Fruit fly (Drosophila melanogaster) whole organism, prepupa: ENCODE measurements around the gene sinu.

Experiments used
- Blimp-1 ChIP-seq: fragments of 200-800 bp; sonication (Bioruptor generic); optimal IDR thresholded peaks from 3 replicates; lab custom pipeline; 2017; ENCODE audit warnings: missing biosample characterization, missing genetic modification characterization, mild to moderate bottlenecking, moderate library complexity, missing genetic modification reagents
- CG10631 ChIP-seq: fragments of 200-800 bp; sonication (Bioruptor generic); optimal IDR thresholded peaks from 2 replicates; lab custom pipeline; 2016; ENCODE audit warnings: missing biosample characterization, missing genetic modification characterization
- CG11762 ChIP-seq: fragments of 200-800 bp; sonication (Bioruptor generic); optimal IDR thresholded peaks from 3 replicates; lab custom pipeline; 2016; ENCODE audit warnings: missing biosample characterization, missing genetic modification characterization; ENCODE audit not compliant: insufficient read depth
- CG11902 ChIP-seq: fragments of 200-800 bp; sonication (Bioruptor generic); optimal IDR thresholded peaks from 3 replicates; lab custom pipeline; 2016; ENCODE audit warnings: missing biosample characterization, missing genetic modification characterization
- CG3032 ChIP-seq: fragments of 200-800 bp; optimal IDR thresholded peaks from 2 replicates; lab custom pipeline; 2019; ENCODE audit warnings: missing biosample characterization, mild to moderate bottlenecking, missing genetic modification characterization, moderate library complexity
- CG31627 ChIP-seq: fragments of 200-800 bp; sonication (Bioruptor generic); optimal IDR thresholded peaks from 3 replicates; lab custom pipeline; 2016; ENCODE audit warnings: missing biosample characterization, missing genetic modification characterization
- CG34406 ChIP-seq: fragments of 200-800 bp; sonication (Bioruptor generic); optimal IDR thresholded peaks from 3 replicates; lab custom pipeline; 2016; ENCODE audit warnings: missing biosample characterization, missing genetic modification characterization
- CG6163 ChIP-seq: fragments of 200-800 bp; sonication (Bioruptor generic); IDR thresholded peaks from 3 replicates; pipeline ENCODE4 v1.3.6; 2022; ENCODE audit warnings: missing biosample characterization, missing genetic modification characterization
- CG6276 ChIP-seq: fragments of 200-800 bp; sonication (Bioruptor generic); optimal IDR thresholded peaks from 2 replicates; lab custom pipeline; 2017; ENCODE audit warnings: missing biosample characterization, mild to moderate bottlenecking, missing genetic modification characterization
- CG6854 ChIP-seq: fragments of 200-800 bp; sonication (Bioruptor generic); optimal IDR thresholded peaks from 2 replicates; lab custom pipeline; 2017; ENCODE audit warnings: missing biosample characterization, mild to moderate bottlenecking, missing genetic modification characterization
- CG8119 ChIP-seq: fragments of 200-800 bp; sonication (Bioruptor generic); IDR thresholded peaks from 3 replicates; pipeline ENCODE4 v1.3.6; 2022; ENCODE audit warnings: missing biosample characterization, missing genetic modification characterization
- CG8319 ChIP-seq: fragments of 200-800 bp; sonication (Bioruptor generic); optimal IDR thresholded peaks from 3 replicates; lab custom pipeline; 2016; ENCODE audit warnings: missing biosample characterization, missing genetic modification characterization
- CG9139 ChIP-seq: fragments of 200-800 bp; sonication (Bioruptor generic); optimal IDR thresholded peaks from 3 replicates; lab custom pipeline; 2017; ENCODE audit warnings: missing biosample characterization, mild to moderate bottlenecking, missing genetic modification characterization
- Eip78C ChIP-seq: fragments of 200-800 bp; sonication (Bioruptor generic); peaks from one replicate; lab custom pipeline; 2016; ENCODE audit warnings: missing biosample characterization, missing genetic modification characterization
- Eip93F ChIP-seq: fragments of 200-800 bp; sonication (Bioruptor generic); optimal IDR thresholded peaks from 2 replicates; lab custom pipeline; 2016; ENCODE audit warnings: missing biosample characterization, mild to moderate bottlenecking, missing genetic modification characterization
- Ets21C ChIP-seq: fragments of 200-800 bp; sonication (Bioruptor generic); optimal IDR thresholded peaks from 3 replicates; lab custom pipeline; 2016; ENCODE audit warnings: missing biosample characterization, missing genetic modification characterization
- Gug ChIP-seq: fragments of 200-800 bp; sonication (Bioruptor generic); IDR thresholded peaks from 2 replicates; pipeline ENCODE4 v1.3.6; 2022; ENCODE audit warnings: missing biosample characterization, missing genetic modification characterization
- Hr39 ChIP-seq: fragments of 200-800 bp; sonication (Bioruptor generic); optimal IDR thresholded peaks from 2 replicates; lab custom pipeline; 2016; ENCODE audit warnings: missing biosample characterization, missing genetic modification characterization
- Met ChIP-seq: fragments of 200-800 bp; sonication (Bioruptor generic); optimal IDR thresholded peaks from 3 replicates; lab custom pipeline; 2016; ENCODE audit warnings: missing biosample characterization, missing genetic modification characterization
- OdsH ChIP-seq: fragments of 200-800 bp; sonication (Bioruptor generic); optimal IDR thresholded peaks from 3 replicates; lab custom pipeline; 2016; ENCODE audit warnings: missing biosample characterization, missing genetic modification characterization
- Smox ChIP-seq: fragments of 200-800 bp; sonication (Bioruptor generic); optimal IDR thresholded peaks from 3 replicates; lab custom pipeline; 2016; ENCODE audit warnings: missing biosample characterization, missing genetic modification characterization
- Sox102F ChIP-seq: fragments of 200-800 bp; sonication (Bioruptor generic); optimal IDR thresholded peaks from 2 replicates; lab custom pipeline; 2016; ENCODE audit warnings: missing biosample characterization, mild to moderate bottlenecking, missing genetic modification characterization
- Sox15 ChIP-seq: fragments of 200-800 bp; sonication (Bioruptor generic); optimal IDR thresholded peaks from 3 replicates; lab custom pipeline; 2016; ENCODE audit warnings: missing biosample characterization, missing genetic modification characterization
- esn ChIP-seq: fragments of 200-800 bp; sonication (Bioruptor generic); optimal IDR thresholded peaks from 2 replicates; lab custom pipeline; 2016; ENCODE audit warnings: missing biosample characterization, mild to moderate bottlenecking, missing genetic modification characterization, moderate library complexity
- fd59A ChIP-seq: fragments of 200-800 bp; sonication (Bioruptor generic); optimal IDR thresholded peaks from 2 replicates; lab custom pipeline; 2017; ENCODE audit warnings: missing biosample characterization, mild to moderate bottlenecking, missing genetic modification characterization, missing genetic modification reagents
- fkh ChIP-seq: fragments of 200-800 bp; sonication (Bioruptor generic); optimal IDR thresholded peaks from 3 replicates; lab custom pipeline; 2017; ENCODE audit warnings: missing biosample characterization, mild to moderate bottlenecking, missing genetic modification characterization, moderate library complexity
- lz ChIP-seq: fragments of 200-800 bp; sonication (Bioruptor generic); optimal IDR thresholded peaks from 3 replicates; lab custom pipeline; 2016; ENCODE audit warnings: missing biosample characterization, missing genetic modification characterization
- net ChIP-seq: fragments of 200-800 bp; sonication (Bioruptor generic); optimal IDR thresholded peaks from 3 replicates; lab custom pipeline; 2016; ENCODE audit warnings: missing biosample characterization, missing genetic modification characterization
- pdm3 ChIP-seq: fragments of 200-800 bp; sonication (Bioruptor generic); optimal IDR thresholded peaks from 3 replicates; lab custom pipeline; 2016; ENCODE audit warnings: missing biosample characterization, missing genetic modification characterization
- spab ChIP-seq: fragments of 200-800 bp; sonication (Bioruptor generic); optimal IDR thresholded peaks from 2 replicates; lab custom pipeline; 2017; ENCODE audit warnings: missing biosample characterization, mild to moderate bottlenecking, missing genetic modification characterization, missing genetic modification reagents
- ss ChIP-seq, 2 experiments: fragments of 200-800 bp; sonication (Bioruptor generic); optimal IDR thresholded peaks; 2 replicates in 1 of 2; 3 replicates in 1 of 2; lab custom pipeline; 2017 to 2018; ENCODE audit warnings: mild to moderate bottlenecking in 2 of 2, missing biosample characterization in 2 of 2, missing genetic modification characterization in 2 of 2, moderate library complexity in 1 of 2
- topi ChIP-seq: fragments of 200-800 bp; sonication (Bioruptor generic); optimal IDR thresholded peaks from 3 replicates; lab custom pipeline; 2016; ENCODE audit warnings: missing biosample characterization, missing genetic modification characterization
- vri ChIP-seq: fragments of 200-800 bp; sonication (Bioruptor generic); optimal IDR thresholded peaks from 3 replicates; lab custom pipeline; 2016; ENCODE audit warnings: missing biosample characterization, mild to moderate bottlenecking, missing genetic modification characterization

Gene sinu

DNA sequence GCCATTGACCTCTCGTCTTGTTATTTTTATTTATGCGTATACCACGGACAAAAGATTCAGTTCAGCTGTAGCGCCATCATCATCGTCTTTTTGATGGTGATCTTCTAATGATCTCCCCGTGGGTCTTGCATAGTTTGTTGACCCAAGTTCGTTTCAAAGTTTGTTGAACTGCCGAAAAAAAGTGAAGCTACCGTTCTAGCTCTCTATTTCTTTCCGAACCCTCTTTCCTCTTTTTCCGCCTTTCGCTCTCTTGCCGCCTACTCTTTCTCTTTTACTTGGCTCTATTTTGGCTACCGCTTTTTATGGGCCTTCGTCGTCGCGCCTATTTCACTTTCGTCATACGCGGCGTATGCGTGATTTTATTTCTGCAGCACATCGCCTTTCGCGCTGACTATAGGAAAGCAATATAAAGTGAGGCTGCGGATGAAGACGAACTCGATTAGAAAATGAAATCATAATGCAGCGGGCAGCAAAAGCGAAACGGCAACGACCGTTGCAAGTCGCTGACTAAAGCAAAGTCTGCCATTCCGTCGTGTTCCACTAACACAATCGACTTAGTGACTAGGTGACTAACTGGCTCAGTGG lies 47.5 kb upstream of the sinu start:
- TF ChIP-seq spab (GFP tag; lab: Kevin White, UChicago) = no peak
- no peak for TF ChIP-seq Met (GFP tag; lab: Kevin White, UChicago)
- TF ChIP-seq Blimp-1 (GFP tag; lab: Kevin White, UChicago) = no peak
- no peak for TF ChIP-seq Smox (GFP tag; lab: Kevin White, UChicago)
- TF ChIP-seq CG6854 (GFP tag; lab: Kevin White, UChicago) = no peak
- TF ChIP-seq, all 60 proteins: peak for 0

DNA sequence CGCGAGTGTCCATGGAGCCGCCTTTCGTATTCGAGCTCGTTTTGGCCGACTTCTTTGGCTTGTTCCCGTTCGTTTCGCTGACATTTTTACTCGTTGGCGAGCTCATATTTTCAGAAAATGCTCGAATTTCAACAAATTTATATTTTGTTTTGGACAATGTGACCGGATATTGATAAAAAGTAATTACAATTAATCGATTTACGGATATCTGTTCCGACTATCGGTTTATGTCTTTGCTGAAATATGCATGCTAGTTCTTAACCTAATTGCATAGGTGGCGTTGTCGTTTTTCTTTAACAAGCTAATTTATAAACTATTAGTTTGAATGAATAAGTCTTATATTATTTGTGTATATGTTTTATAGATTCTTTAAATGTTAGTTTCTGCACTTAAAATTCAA lies 46.7 kb upstream of the sinu start, which contains the start of gene Eaf6:
Eaf6 (minus strand) TSS at position 173 of the 400 bp plus-strand sequence.
- TF ChIP-seq lz (GFP tag; lab: Kevin White, UChicago) = no peak
- TF ChIP-seq fkh (GFP tag; lab: Kevin White, UChicago) = peak; percentile 25
- peak; percentile 39 for TF ChIP-seq Eip78C (GFP tag; lab: Kevin White, UChicago)

DNA sequence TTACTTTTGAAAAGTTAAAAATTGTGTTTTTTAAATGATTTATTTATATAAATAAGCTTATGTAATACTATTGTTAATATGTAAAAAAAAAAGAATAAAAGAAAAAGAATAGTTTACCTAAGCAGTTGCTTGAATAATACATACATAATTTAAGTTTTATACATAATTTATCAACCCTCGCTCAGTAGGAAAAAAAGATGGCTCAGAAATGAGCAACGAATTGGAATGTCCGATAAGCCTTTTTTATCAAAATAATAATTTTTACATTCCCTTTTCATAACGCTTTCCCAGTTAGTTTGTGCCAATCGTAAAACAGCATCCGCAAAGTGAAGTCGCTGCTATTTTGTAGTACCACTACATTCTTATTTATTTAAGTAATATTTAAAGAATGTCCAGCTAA lies 43.1 kb upstream of the sinu start, which contains the start of gene mthl2:
mthl2 (plus strand) TSS at position 301 of the 400 bp plus-strand sequence.
- TF ChIP-seq fd59A (GFP tag; lab: Kevin White, UChicago) (no peak), topi (GFP tag; lab: Kevin White, UChicago) (no peak), ss (GFP tag; optimal IDR thresholded peaks at IDR 0.05; lab: Kevin White, UChicago) (no peak), Ets21C (GFP tag; lab: Kevin White, UChicago) (no peak), Sox102F (GFP tag; lab: Kevin White, UChicago) (no peak), Sox15 (no peak), CG11902 (no peak), CG6163 (GFP tag; lab: Robert Waterston, UW) (no peak), Gug (GFP tag; lab: Robert Waterston, UW) (no peak), CG34406 (GFP tag; lab: Kevin White, UChicago) (no peak)
- TF ChIP-seq, all 60 proteins: peak for 0

DNA sequence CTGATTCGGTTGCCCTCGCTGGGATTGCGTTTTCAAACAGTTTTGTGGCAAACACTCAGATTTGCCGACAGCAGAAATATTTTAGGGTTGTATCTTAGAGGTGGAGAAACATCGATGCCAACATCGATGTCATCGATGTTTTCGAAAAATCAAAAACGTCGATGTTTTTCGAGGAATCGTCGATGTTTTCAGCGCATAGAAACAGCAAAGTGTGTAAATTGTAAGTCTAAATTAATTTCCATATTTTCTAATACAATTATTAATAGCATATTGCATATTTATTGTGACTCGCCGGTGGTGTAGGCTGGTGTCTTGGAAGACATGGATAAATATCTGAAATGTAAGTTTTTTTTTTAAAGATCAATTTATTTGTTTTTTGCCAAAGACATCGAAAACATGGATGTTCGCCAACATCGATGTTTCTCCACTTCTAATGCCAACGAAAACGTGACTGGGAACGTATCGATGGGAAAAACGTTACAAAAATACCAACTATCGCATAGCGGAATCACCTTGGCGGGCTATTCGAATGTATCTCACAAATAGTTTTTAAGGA lies 42.5 kb upstream of the sinu start, which contains the start of gene TM9SF3:
TM9SF3 (minus strand) TSS at position 120 of the 556 bp plus-strand sequence.
- no peak for TF ChIP-seq OdsH (GFP tag; lab: Kevin White, UChicago)
- no peak for TF ChIP-seq Sox15
- no peak for TF ChIP-seq CG9139 (GFP tag; lab: Kevin White, UChicago)
- no peak for TF ChIP-seq CG6276
- TF ChIP-seq CG8119 = no peak
- peak; percentile 22 for TF ChIP-seq Hr39 (GFP tag; lab: Kevin White, UChicago)
- TF ChIP-seq esn (GFP tag; lab: Kevin White, UChicago) = peak; percentile 14
- no peak for TF ChIP-seq CG8319 (GFP tag; lab: Kevin White, UChicago)
- no peak for TF ChIP-seq net (GFP tag; lab: Kevin White, UChicago)
- TF ChIP-seq CG34406 (GFP tag; lab: Kevin White, UChicago) = no peak
- TF ChIP-seq pdm3 = no peak
- TF ChIP-seq CG31627 (GFP tag; lab: Kevin White, UChicago) = peak; percentile 23
- peak; percentile 5 for TF ChIP-seq Eip93F (GFP tag; lab: Kevin White, UChicago)
- TF ChIP-seq CG11762 (GFP tag; lab: Kevin White, UChicago) = no peak
- peak; percentile 21 for TF ChIP-seq CG10631 (GFP tag; lab: Kevin White, UChicago)

DNA sequence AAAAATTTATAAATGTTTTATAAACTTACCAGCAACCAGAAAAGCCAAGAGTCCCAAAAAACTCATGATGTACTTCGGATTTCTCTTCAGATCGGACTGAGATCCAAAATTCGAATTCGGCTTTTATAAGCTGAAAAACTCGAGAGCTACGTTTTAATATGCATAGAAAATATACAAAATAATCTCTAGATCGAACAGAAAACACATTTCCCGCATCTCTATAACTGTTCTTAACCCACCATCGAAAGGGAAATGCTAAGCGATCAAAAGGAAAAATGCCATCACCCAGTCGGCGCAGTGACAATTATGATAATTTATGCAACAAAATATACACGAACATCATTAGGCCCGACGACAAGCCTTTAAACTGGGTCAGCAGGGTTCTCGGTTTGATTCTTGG lies 38.2 kb upstream of the sinu start, which contains the start of gene CG10591:
CG10591 (minus strand) TSS at position 101 of the 400 bp plus-strand sequence.
- TF ChIP-seq vri = no peak
- no peak for TF ChIP-seq fd59A (GFP tag; lab: Kevin White, UChicago)
- TF ChIP-seq CG3032 (tag; lab: Kevin White, UChicago) = no peak
- no peak for TF ChIP-seq CG31627 (GFP tag; lab: Kevin White, UChicago)
- TF ChIP-seq Hr39 (GFP tag; lab: Kevin White, UChicago) = no peak
